Fruit fly (Drosophila melanogaster): ENCODE measurements around the gene SelR.

The SelR gene

DNA sequence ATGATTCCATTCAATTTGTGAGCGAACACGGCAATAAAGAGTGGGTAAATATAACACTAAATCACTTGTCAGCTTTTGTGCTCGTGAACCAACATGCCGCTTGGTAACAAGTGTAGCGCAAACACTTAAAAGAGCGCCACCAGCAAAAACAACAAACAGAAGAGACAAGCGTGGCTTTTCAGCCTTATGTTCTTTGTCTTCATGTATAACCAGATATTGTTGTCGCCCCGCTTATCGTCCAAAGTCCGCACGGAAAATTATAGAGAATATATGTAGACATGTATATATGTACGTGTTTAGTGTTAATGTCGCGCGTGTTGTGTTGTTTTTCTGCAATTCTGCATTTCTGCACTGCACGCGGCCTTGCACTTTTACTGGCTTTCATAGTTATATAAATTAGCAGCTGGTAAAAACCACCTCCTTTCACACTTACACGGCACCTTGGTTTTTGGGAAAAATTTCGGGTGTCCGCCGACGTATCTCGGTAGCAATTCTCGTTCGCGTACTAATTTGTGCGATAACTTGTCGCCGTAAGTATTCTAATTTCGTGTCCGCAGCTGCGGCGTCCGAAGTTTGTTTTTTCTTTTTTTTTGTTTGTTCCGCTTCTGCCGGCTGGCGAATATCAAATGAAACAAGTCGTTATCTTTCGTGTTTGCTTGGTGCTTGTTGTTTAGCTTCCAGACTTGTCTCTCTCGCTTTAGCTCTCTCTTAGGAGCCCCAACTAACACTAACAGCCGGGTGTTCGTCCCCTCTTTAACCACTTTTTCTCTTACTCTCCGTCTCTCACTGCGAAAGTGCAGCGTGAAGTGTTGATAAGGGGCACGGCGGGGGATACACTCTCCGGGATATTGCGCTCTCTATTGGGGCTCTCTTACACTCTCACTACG, 20.4 kb upstream of the SelR start (continued):
- TF ChIP-seq CG9727 (GFP tag; optimal IDR thresholded peaks at IDR 0.05) (peak; percentile 23), CG3281 (GFP tag; optimal IDR thresholded peaks at IDR 0.05) (peak; percentile 0), Oaz (GFP tag; IDR thresholded peaks at IDR 0.05) (no peak), rib (GFP tag; IDR thresholded peaks at IDR 0.05) (peak; percentile 26; the same call in 1 of the 2 replicates), Dp (GFP tag; optimal IDR thresholded peaks at IDR 0.05) (no peak), CG17361 (GFP tag; IDR thresholded peaks at IDR 0.05) (peak; percentile 39; the same call in 1 of the 3 replicates), CG4854 (GFP tag; optimal IDR thresholded peaks at IDR 0.05) (no peak), CG6791 (GFP tag; IDR thresholded peaks at IDR 0.05; ENCODE audit: partially characterized antibody) (no peak), CG34224 (GFP tag; IDR thresholded peaks at IDR 0.05; ENCODE audit: partially characterized antibody) (peak; percentile 52), slbo (GFP tag; IDR thresholded peaks at IDR 0.05) (peak; percentile 58), toy (GFP tag; IDR thresholded peaks at IDR 0.05) (no peak), Bgb (GFP tag; IDR thresholded peaks at IDR 0.05; ENCODE audit: partially characterized antibody) (0 out of 2 replicates have a peak, but pooled peaks have one; percentile 34), CG8290 (GFP tag; optimal IDR thresholded peaks at IDR 0.05) (no peak), CG8290 (tag; optimal IDR thresholded peaks at IDR 0.05) (peak in 1 of 2 experiments; percentile 65), so (GFP tag; IDR thresholded peaks at IDR 0.05) (peak; percentile 51; the same call in 1 of the 3 replicates), unpg (GFP tag; optimal IDR thresholded peaks at IDR 0.05) (peak; percentile 35), CG9817 (tag; optimal IDR thresholded peaks at IDR 0.05) (no peak), CG14050 (GFP tag; IDR thresholded peaks at IDR 0.05) (no peak), lbe (GFP tag; optimal IDR thresholded peaks at IDR 0.05) (peak; percentile 57), CG10462 (GFP tag; optimal IDR thresholded peaks at IDR 0.05) (no peak), CG4424 (GFP tag; optimal IDR thresholded peaks at IDR 0.05) (peak; percentile 16), zfh2 (GFP tag; optimal IDR thresholded peaks at IDR 0.05) (peak; percentile 46), inv (GFP tag; IDR thresholded peaks at IDR 0.05; ENCODE audit: partially characterized antibody) (no peak), CG5953 (GFP tag; IDR thresholded peaks at IDR 0.05) (no peak), Taf1 (GFP tag; IDR thresholded peaks at IDR 0.05) (peak; percentile 47; the same call in 1 of the 2 replicates), CG15011 (GFP tag; optimal IDR thresholded peaks at IDR 0.05) (peak; percentile 2), Doc2 (GFP tag; IDR thresholded peaks at IDR 0.05) (no peak), CG6254 (GFP tag; optimal IDR thresholded peaks at IDR 0.05) (peak; percentile 32), fd96Cb (tag; optimal IDR thresholded peaks at IDR 0.05) (no peak), CG11456 (GFP tag; IDR thresholded peaks at IDR 0.05) (peak; percentile 54; the same call in 2 of the 3 replicates), luna (GFP tag; optimal IDR thresholded peaks at IDR 0.05) (no peak), Xbp1 (GFP tag; optimal IDR thresholded peaks at IDR 0.05) (peak; percentile 2), CG7556 (GFP tag; optimal IDR thresholded peaks at IDR 0.05) (peak; percentile 38), sim (GFP tag; IDR thresholded peaks at IDR 0.05) (0 out of 2 replicates have a peak, but pooled peaks have one; percentile 6), CG2129 (GFP tag; IDR thresholded peaks at IDR 0.05; ENCODE audit: partially characterized antibody) (no peak), lov (optimal IDR thresholded peaks at IDR 0.05) (no peak), lov (GFP tag; IDR thresholded peaks at IDR 0.05) (peak; percentile 61; the same call in 1 of the 3 replicates), CG2202 (tag; optimal IDR thresholded peaks at IDR 0.05) (no peak), unc-4 (GFP tag; IDR thresholded peaks at IDR 0.05; ENCODE audit: partially characterized antibody) (peak; percentile 40; the same call in 1 of the 2 replicates), HHEX (GFP tag; optimal IDR thresholded peaks at IDR 0.05) (peak; percentile 2), nau (GFP tag; optimal IDR thresholded peaks at IDR 0.05) (no peak), CG12769 (tag; optimal IDR thresholded peaks at IDR 0.05) (peak; percentile 89), pan (optimal IDR thresholded peaks at IDR 0.05) (no peak), pan (GFP tag; optimal IDR thresholded peaks at IDR 0.05 in 1 of 2, IDR thresholded peaks at IDR 0.05 in 1 of 2) (peak in 1 of 2 experiments; percentile 16), sens (GFP tag) (peak; percentile 80), CG2678 (tag; optimal IDR thresholded peaks at IDR 0.05) (peak; percentile 64), cwo (GFP tag; optimal IDR thresholded peaks at IDR 0.05) (peak; percentile 53), CG11247 (GFP tag; IDR thresholded peaks at IDR 0.05) (no peak), Hey (tag; optimal IDR thresholded peaks at IDR 0.05) (no peak)

Data from whole organism, embryonic.